Fruit fly (Drosophila melanogaster): ENCODE data around the gene Aprt.
A peak's percentile ranks its signal among the peaks of the same experiment; 100 is the strongest.

The Aprt gene

dm6 chr3L:1891914-1892313, 7.1 kb upstream of the Aprt start:
- TF ChIP-seq Myc (optimal IDR thresholded peaks at IDR 0.05) (no peak), Sin3A (optimal IDR thresholded peaks at IDR 0.05) (no peak), ttk (optimal IDR thresholded peaks at IDR 0.05) (no peak), psq (optimal IDR thresholded peaks at IDR 0.05) (no peak), h (optimal IDR thresholded peaks at IDR 0.05) (no peak), insv (optimal IDR thresholded peaks at IDR 0.05) (no peak)

DNA sequence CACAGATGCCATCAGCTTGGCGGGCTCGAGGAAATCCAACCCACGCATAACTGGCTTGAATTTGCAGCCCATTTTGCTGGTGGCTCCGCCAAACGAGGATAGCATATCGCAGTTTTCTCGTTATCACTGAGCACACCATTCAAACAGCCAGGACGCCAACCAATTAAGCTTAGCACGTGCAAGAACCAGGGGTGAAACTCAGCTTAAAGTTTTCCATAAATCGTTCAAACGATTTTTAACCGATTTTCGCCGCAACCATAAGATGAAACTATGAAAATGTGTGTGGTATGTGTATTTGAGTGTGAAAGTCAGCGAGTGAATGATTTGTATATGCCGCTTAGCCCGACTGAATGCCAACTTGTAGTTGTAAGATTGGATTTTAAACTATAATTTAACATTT, 6.1 kb upstream of the Aprt start:
- no peak for TF ChIP-seq h (optimal IDR thresholded peaks at IDR 0.05)
- TF ChIP-seq psq (optimal IDR thresholded peaks at IDR 0.05), result no peak
- no peak for TF ChIP-seq insv (optimal IDR thresholded peaks at IDR 0.05)
- no peak for TF ChIP-seq Myc (optimal IDR thresholded peaks at IDR 0.05)
- no peak for TF ChIP-seq Sin3A (optimal IDR thresholded peaks at IDR 0.05)

DNA sequence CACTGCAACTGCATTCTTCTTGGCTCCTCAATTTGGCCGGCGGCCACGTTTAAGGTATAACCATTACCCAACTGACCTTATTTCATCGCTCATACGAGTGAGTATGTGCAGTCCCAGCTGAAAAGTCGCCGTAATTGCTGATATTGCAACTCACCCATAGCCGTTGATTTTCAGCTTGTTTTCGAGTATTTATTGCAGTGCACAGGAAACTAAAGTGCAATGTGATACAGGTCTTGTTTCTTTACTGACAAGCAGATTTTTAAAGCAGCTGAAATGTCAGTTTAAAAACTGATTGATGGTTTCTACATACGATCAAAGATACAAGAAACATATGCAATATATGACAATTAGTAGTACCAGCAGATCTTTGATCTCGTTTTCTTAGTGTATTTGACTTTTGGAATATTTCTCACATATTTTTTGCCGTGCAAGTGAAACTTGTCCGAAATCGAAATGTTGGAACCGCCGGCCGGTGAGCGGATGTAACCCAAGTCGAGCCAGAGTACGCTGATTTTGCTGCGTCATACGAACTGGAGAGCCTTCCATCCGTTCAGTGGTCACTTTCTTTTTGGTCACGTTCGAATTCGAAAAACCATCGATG, 3.2 kb upstream of the Aprt start:
- TF ChIP-seq ttk (optimal IDR thresholded peaks at IDR 0.05) (no peak), psq (optimal IDR thresholded peaks at IDR 0.05) (no peak), insv (optimal IDR thresholded peaks at IDR 0.05) (no peak), h (optimal IDR thresholded peaks at IDR 0.05) (no peak), Sin3A (optimal IDR thresholded peaks at IDR 0.05) (no peak), Myc (optimal IDR thresholded peaks at IDR 0.05) (no peak)

DNA sequence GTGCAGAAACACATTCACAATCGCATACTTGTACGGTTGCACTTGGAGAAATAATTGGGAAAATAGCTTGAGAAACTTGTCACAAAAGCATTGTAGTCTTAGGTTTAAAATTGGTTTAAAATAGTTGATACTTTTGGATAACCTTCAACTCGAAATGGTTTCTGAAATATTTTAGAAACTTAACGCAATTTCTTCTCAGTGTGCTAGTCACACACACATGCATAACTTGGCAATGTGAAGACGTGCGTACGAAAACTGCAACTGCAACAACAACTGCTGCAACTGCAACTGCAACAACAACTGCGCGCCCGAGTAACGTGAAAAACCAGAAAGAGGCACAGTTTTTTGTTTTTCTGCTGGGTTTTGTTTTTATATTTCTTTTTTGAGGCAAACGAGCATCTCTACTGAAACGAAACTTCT, 1.3 kb upstream of the Aprt start:
- TF ChIP-seq Myc (optimal IDR thresholded peaks at IDR 0.05) (no peak), Sin3A (optimal IDR thresholded peaks at IDR 0.05) (no peak), insv (optimal IDR thresholded peaks at IDR 0.05) (no peak), h (optimal IDR thresholded peaks at IDR 0.05) (no peak), psq (optimal IDR thresholded peaks at IDR 0.05) (no peak), ttk (optimal IDR thresholded peaks at IDR 0.05) (no peak)

DNA sequence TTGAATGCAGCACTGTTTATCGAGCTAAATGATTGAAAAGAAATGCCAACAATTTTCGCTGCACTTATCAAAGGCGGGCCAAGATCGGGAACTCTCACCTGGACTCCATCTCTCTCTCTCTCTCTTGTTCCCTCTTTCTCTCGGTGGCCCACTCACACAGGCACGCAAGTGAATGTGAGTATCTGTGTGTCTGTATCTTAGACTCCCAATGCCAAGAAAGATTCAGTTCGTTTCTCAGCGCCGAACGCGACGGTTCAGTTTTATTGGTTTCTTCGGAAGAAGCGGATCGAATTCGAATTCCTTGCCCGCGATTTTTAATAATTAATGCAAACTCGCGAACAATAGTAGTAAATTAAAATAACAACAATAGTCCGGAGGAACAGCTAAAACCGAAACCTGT, 617 bp upstream of the Aprt start, which contains the start of gene Tmhs:
Tmhs (plus strand) TSS at position 222 of the 400 bp plus-strand sequence.
- TF ChIP-seq psq (optimal IDR thresholded peaks at IDR 0.05) (no peak), insv (optimal IDR thresholded peaks at IDR 0.05) (no peak), ttk (optimal IDR thresholded peaks at IDR 0.05) (no peak), Sin3A (optimal IDR thresholded peaks at IDR 0.05) (no peak), Myc (optimal IDR thresholded peaks at IDR 0.05) (no peak), h (optimal IDR thresholded peaks at IDR 0.05) (no peak)

dm6 chr3L:1882868-1883554, 1.8 kb downstream of the Aprt start, which contains the start of gene CG13937:
Gene CG13937 (minus strand): TSS chr3L:1883041.
- TF ChIP-seq h (optimal IDR thresholded peaks at IDR 0.05) (no peak), Myc (optimal IDR thresholded peaks at IDR 0.05) (no peak), ttk (optimal IDR thresholded peaks at IDR 0.05) (no peak), psq (optimal IDR thresholded peaks at IDR 0.05) (no peak), Sin3A (optimal IDR thresholded peaks at IDR 0.05) (no peak)

dm6 chr3L:1881919-1882318, 2.9 kb downstream of the Aprt start:
- no peak for TF ChIP-seq Sin3A (optimal IDR thresholded peaks at IDR 0.05)
- TF ChIP-seq h (optimal IDR thresholded peaks at IDR 0.05), result no peak
- no peak for TF ChIP-seq ttk (optimal IDR thresholded peaks at IDR 0.05)
- no peak for TF ChIP-seq psq (optimal IDR thresholded peaks at IDR 0.05)
- TF ChIP-seq insv (optimal IDR thresholded peaks at IDR 0.05), result no peak
- no peak for TF ChIP-seq Myc (optimal IDR thresholded peaks at IDR 0.05)

DNA sequence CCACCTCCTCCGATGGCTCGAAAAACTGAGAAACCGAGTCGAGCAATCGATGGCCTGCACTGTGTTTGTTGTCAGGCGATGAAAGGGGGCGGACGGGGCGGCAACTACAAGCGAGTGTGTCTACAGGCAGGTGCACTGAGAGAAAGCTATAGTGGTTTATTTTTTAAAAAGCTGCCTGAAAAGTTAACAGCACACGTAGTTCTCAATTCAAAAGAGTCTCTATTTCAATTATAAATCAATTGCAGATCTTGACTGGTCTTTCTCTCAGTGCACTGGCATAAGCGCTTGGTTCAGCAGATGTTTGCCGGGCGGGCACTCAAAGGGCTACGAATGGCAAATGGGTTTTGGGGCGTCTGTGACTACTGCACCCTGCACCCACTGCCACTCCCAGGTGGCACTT, 4.1 kb downstream of the Aprt start:
- TF ChIP-seq Sin3A (optimal IDR thresholded peaks at IDR 0.05), result no peak
- TF ChIP-seq insv (optimal IDR thresholded peaks at IDR 0.05), result no peak
- TF ChIP-seq Myc (optimal IDR thresholded peaks at IDR 0.05), result no peak
- no peak for TF ChIP-seq ttk (optimal IDR thresholded peaks at IDR 0.05)
- no peak for TF ChIP-seq psq (optimal IDR thresholded peaks at IDR 0.05)
- no peak for TF ChIP-seq h (optimal IDR thresholded peaks at IDR 0.05)

DNA sequence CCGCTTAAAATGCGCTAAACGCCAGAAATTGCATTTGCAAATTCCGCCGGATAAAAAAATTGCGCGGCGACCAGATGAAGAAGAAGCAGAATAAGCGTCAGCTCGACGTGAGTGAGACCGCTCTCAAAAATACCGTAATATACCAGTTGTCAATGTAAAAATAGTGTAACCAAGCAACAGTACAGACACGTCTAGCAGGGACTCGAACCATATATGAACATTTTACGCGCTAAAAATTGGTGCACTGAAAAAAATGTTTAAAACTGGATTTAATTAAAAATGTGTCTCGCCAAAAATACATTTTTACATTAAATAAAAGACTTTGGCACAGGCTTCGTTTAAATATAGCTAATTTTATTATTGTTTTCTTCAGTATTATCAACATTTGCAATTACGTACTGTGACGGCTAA, 8.6 kb downstream of the Aprt start, which contains the start of gene dre4:
dre4 (minus strand) TSS at position 98 of the 411 bp plus-strand sequence.
- TF ChIP-seq h (optimal IDR thresholded peaks at IDR 0.05) (no peak), psq (optimal IDR thresholded peaks at IDR 0.05) (no peak), insv (optimal IDR thresholded peaks at IDR 0.05) (no peak), Myc (optimal IDR thresholded peaks at IDR 0.05) (no peak), Sin3A (optimal IDR thresholded peaks at IDR 0.05) (no peak), ttk (optimal IDR thresholded peaks at IDR 0.05) (no peak)

- TF ChIP-seq ttk (optimal IDR thresholded peaks at IDR 0.05) (no peak), h (optimal IDR thresholded peaks at IDR 0.05) (no peak), insv (optimal IDR thresholded peaks at IDR 0.05) (no peak), Sin3A (optimal IDR thresholded peaks at IDR 0.05) (no peak), Myc (optimal IDR thresholded peaks at IDR 0.05) (no peak), psq (optimal IDR thresholded peaks at IDR 0.05) (no peak)
These were observed 15.1 kb downstream of the Aprt start, which contains the start of gene CG13924 for dm6 chr3L:1869719-1870118. Gene CG13924 (plus strand): TSS chr3L:1870019.

DNA sequence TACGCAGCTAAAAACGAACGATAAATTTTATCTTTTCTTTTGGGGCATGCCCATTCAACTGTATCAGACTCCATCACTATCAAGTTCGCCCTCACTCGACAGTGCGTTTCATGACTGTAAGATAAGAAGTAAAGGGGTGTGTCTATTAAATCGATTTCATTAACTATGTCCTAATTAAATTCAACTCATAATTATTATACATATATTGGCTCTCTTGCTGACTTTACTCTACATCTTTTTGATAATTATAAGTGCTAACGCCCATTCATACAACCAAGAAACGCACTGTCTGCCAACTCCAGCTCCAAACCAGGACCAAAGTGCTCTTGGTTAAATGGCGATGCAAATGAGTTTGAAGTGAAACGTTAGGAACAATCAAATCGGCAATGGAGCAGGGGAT, 16.0 kb downstream of the Aprt start:
- TF ChIP-seq insv (optimal IDR thresholded peaks at IDR 0.05) (no peak), ttk (optimal IDR thresholded peaks at IDR 0.05) (no peak), Myc (optimal IDR thresholded peaks at IDR 0.05) (no peak), psq (optimal IDR thresholded peaks at IDR 0.05) (no peak), h (optimal IDR thresholded peaks at IDR 0.05) (no peak), Sin3A (optimal IDR thresholded peaks at IDR 0.05) (no peak)

DNA sequence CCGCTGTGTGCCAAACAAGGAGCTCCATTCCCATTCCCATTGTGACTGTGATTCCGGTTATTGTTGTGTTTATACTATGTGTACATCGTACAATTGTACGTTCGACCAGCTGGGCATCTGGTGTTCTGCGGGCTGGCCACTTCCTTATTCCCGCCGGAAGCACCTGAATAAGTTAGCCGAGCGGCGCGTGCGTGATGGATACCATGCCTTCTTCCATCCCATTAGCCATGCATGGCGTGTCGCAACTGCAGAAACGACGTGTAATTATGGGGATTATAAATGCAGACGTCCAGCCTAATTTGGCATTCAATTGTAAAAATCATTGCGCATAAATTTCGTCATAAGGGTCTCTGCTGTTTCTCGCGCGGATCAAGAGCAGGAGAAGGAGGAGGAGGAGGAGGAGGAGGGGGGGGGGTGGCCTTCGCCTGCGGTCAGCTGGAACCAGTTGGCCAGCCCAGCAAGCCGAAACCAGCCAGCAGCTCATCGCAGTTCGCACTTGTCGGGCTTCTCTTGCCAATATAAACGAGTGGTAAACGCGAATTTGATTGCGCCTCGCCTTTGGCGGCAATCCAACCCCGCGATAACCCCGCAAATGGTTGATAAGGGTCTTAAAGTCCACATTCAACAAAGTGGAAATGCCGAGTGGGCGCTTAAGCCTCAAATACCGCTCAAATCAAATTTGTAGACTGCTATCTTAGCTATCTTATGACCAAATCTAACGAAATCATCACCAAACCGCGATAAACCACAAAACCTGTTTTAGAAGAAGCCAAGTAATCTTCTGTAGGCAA, 18.6 kb downstream of the Aprt start:
- TF ChIP-seq h (optimal IDR thresholded peaks at IDR 0.05) (no peak), insv (optimal IDR thresholded peaks at IDR 0.05) (no peak), psq (optimal IDR thresholded peaks at IDR 0.05) (no peak), ttk (optimal IDR thresholded peaks at IDR 0.05) (peak; percentile 92)
